Worm (Caenorhabditis elegans) whole organism, early embryonic: ENCODE results near the gene spp-24.

Experiments used
- B0310.2 ChIP-seq: sonication (generic microtip); optimal IDR thresholded peaks from 2 replicates; lab custom pipeline; 2016; ENCODE audit warnings: mild to moderate bottlenecking, missing genetic modification characterization, missing compliant biosample characterization
- F13C5.2 ChIP-seq: sonication (generic microtip); optimal IDR thresholded peaks from 2 replicates; lab custom pipeline; 2017; ENCODE audit warnings: mild to moderate bottlenecking, missing genetic modification characterization, inconsistent platforms, missing compliant biosample characterization
- aly-1 ChIP-seq: sonication (generic microtip); optimal IDR thresholded peaks from 2 replicates; lab custom pipeline; 2016; ENCODE audit warnings: missing genetic modification characterization, missing compliant biosample characterization
- ama-1 ChIP-seq: fragments of 150-350 bp; optimal IDR thresholded peaks from 2 replicates; lab custom pipeline; 2014
- ceh-13 ChIP-seq: fragments of 200-800 bp; sonication (Bioruptor generic); optimal IDR thresholded peaks from 2 replicates; lab custom pipeline; 2018; ENCODE audit warnings: mild to moderate bottlenecking, missing genetic modification characterization, missing compliant biosample characterization
- ceh-36 ChIP-seq: sonication (generic microtip); optimal IDR thresholded peaks from 2 replicates; lab custom pipeline; 2016; ENCODE audit warnings: missing genetic modification characterization, inconsistent platforms, missing compliant biosample characterization
- ets-7 ChIP-seq: sonication (generic microtip); optimal IDR thresholded peaks from 2 replicates; lab custom pipeline; 2016; ENCODE audit warnings: missing genotype, missing genetic modification characterization, missing compliant biosample characterization
- flt-1 ChIP-seq: fragments of 200-800 bp; sonication (Bioruptor generic); IDR thresholded peaks from 2 replicates; pipeline ENCODE4 v1.3.6; 2022; ENCODE audit warnings: missing genetic modification characterization, missing compliant biosample characterization
- hmbx-1 ChIP-seq: sonication (generic microtip); optimal IDR thresholded peaks from 2 replicates; lab custom pipeline; 2016; ENCODE audit warnings: mild to moderate bottlenecking, missing genetic modification characterization, missing compliant biosample characterization
- hmg-4 ChIP-seq: fragments of 200-800 bp; sonication (Bioruptor generic); optimal IDR thresholded peaks from 2 replicates; lab custom pipeline; 2018; ENCODE audit warnings: mild to moderate bottlenecking, missing genetic modification characterization, missing compliant biosample characterization
- hnd-1 ChIP-seq: sonication (generic microtip); optimal IDR thresholded peaks from 2 replicates; lab custom pipeline; 2016; ENCODE audit warnings: missing genetic modification characterization, missing compliant biosample characterization
- pes-1 ChIP-seq: fragments of 200-800 bp; sonication (Bioruptor generic); IDR thresholded peaks from 2 replicates; pipeline ENCODE4 v1.3.6; 2022; ENCODE audit warnings: missing genetic modification reagents, missing genetic modification characterization, missing compliant biosample characterization
- scrt-1 ChIP-seq: fragments of 200-800 bp; sonication (Bioruptor generic); IDR thresholded peaks from 2 replicates; pipeline ENCODE4 v1.3.6; 2022; ENCODE audit warnings: missing genetic modification characterization, missing compliant biosample characterization
- sea-1 ChIP-seq: fragments of 200-800 bp; sonication (Bioruptor generic); conservative IDR thresholded peaks from 2 replicates; pipeline ENCODE4 v1.3.6; 2022; ENCODE audit warnings: missing genetic modification characterization, missing compliant biosample characterization
- tbx-11 ChIP-seq: fragments of 200-800 bp; sonication (Bioruptor generic); IDR thresholded peaks from 2 replicates; pipeline ENCODE4 v1.3.6; 2022; ENCODE audit warnings: missing genetic modification characterization, missing compliant biosample characterization
- tbx-37 ChIP-seq: fragments of 200-800 bp; sonication (Bioruptor generic); conservative IDR thresholded peaks from 2 replicates; pipeline ENCODE4 v1.3.6; 2022; ENCODE audit warnings: missing genetic modification reagents, missing genetic modification characterization, missing compliant biosample characterization
- tra-4 ChIP-seq: sonication (generic microtip); optimal IDR thresholded peaks from 2 replicates; lab custom pipeline; 2017; ENCODE audit warnings: missing genetic modification characterization, missing compliant biosample characterization

The spp-24 gene

DNA sequence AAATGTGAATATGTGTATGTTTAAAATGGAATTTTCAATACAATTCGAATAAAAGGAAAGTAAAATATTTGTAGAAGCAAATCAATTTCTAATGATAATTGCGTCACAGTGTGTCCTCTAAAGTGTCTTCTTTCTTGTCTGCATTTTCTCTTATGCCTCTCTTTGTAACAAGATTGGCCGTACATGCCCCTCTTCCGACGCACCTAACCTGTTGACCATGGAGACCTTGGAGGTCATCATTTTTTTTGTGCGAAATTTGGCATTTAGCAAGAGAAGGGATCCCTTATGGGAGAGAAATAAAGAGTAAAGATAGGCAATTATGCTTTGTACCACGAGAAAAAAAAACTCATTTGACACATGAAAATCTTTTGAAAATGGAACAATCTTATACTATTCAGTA, 11.1 kb downstream of the spp-24 start, which contains the start of gene F23F1.4:
TSS of gene F23F1.4 (minus strand) at position 141 of the 400 bp plus-strand sequence.
- TF ChIP-seq hmbx-1 (tag; lab: Kevin White, UChicago) (no peak), ceh-13 (no peak), scrt-1 (GFP tag; lab: Robert Waterston, UW) (no peak), tra-4 (no peak), sea-1 (GFP tag; lab: Robert Waterston, UW) (no peak), F13C5.2 (tag; lab: Kevin White, UChicago) (no peak), ceh-36 (no peak), B0310.2 (tag; lab: Kevin White, UChicago) (no peak), hnd-1 (no peak)

ce11 chrII:24559-24998, 14.8 kb downstream of the spp-24 start, which contains the start of gene enee-1:
Gene enee-1, plus strand, starts transcription at chrII:24666.
- no peak for TF ChIP-seq ets-7 (tag; lab: Kevin White, UChicago)
- TF ChIP-seq F13C5.2 (tag; lab: Kevin White, UChicago): peak; percentile 26

- TF ChIP-seq flt-1 (GFP tag; lab: Robert Waterston, UW) (no peak), hmbx-1 (tag; lab: Kevin White, UChicago) (no peak), tbx-11 (no peak), ets-7 (tag; lab: Kevin White, UChicago) (no peak), ama-1 (lab: Kevin White, UChicago) (no peak), scrt-1 (GFP tag; lab: Robert Waterston, UW) (no peak), ceh-13 (no peak), sea-1 (GFP tag; lab: Robert Waterston, UW) (no peak), F13C5.2 (tag; lab: Kevin White, UChicago) (no peak), hnd-1 (no peak), tbx-37 (no peak)
These were observed 15.6 kb downstream of the spp-24 start for ce11 chrII:23739-24138.

ce11 chrII:23025-23424, 16.3 kb downstream of the spp-24 start, which contains the start of gene sqt-2:
Gene sqt-2, plus strand, starts transcription at chrII:23325.
- TF ChIP-seq aly-1 (tag; lab: Kevin White, UChicago) (no peak), ceh-13 (no peak), flt-1 (GFP tag; lab: Robert Waterston, UW) (no peak), tra-4 (no peak), ama-1 (lab: Kevin White, UChicago) (no peak), F13C5.2 (tag; lab: Kevin White, UChicago) (no peak), tbx-37 (no peak), hnd-1 (no peak), ceh-36 (no peak), B0310.2 (tag; lab: Kevin White, UChicago) (no peak), sea-1 (GFP tag; lab: Robert Waterston, UW) (no peak), pes-1 (no peak), hmbx-1 (tag; lab: Kevin White, UChicago) (no peak), scrt-1 (GFP tag; lab: Robert Waterston, UW) (no peak), tbx-11 (no peak), hmg-4 (no peak), ets-7 (tag; lab: Kevin White, UChicago) (no peak)

DNA sequence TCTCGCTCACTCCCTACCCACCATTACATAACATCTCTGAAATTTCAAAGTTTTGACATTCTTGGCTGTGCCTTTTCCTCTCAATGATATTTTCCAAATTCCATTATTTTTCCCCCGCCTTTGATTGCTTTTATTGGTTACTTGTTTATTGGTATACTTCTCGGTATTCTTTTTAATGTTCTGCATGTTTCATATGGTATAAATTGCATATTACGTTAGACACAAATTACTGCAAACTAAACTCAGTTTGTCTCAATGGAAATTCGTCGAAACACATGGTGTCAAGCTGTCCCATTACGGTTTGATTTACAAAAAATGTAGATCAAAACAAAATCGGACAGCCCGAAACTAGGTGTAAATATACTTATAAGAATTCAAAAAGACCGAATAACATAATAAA, 17.4 kb downstream of the spp-24 start:
- TF ChIP-seq pes-1 (no peak), ets-7 (tag; lab: Kevin White, UChicago) (no peak), ceh-36 (no peak), sea-1 (GFP tag; lab: Robert Waterston, UW) (no peak), tra-4 (no peak), aly-1 (tag; lab: Kevin White, UChicago) (no peak), scrt-1 (GFP tag; lab: Robert Waterston, UW) (no peak), hnd-1 (no peak), hmbx-1 (tag; lab: Kevin White, UChicago) (no peak), tbx-37 (no peak), flt-1 (GFP tag; lab: Robert Waterston, UW) (no peak), hmg-4 (no peak), tbx-11 (no peak)

DNA sequence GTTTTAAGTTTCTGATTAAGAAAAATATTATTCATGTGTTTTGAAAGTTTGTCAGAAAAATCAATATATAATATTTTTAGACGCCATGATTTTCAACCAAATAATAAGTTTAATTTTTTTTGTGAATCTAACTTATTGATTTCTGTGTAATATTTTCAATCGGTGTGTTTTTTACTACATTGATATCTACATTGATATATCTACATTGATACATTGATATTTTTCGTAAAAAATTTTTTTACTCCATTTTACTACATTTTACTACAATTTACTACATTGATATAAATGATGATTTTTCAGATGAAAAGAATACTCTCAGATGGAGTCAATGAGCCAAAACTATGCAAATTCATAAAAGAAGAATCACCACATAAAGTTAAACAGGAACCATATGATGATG, 20.1 kb downstream of the spp-24 start, which contains the start of gene gmeb-1:
TSS of gene gmeb-1 (plus strand) at position 301 of the 400 bp plus-strand sequence.
- no peak for TF ChIP-seq tbx-37
- no peak for TF ChIP-seq tbx-11
- TF ChIP-seq ceh-13: no peak
- TF ChIP-seq pes-1: no peak
- TF ChIP-seq hnd-1: no peak
- no peak for TF ChIP-seq ama-1 (lab: Kevin White, UChicago)

ce11 chrII:18787-19186, 20.6 kb downstream of the spp-24 start:
- TF ChIP-seq tbx-11 (peak; percentile 20; the same call in 1 of the 2 replicates), hmg-4 (peak; percentile 83), flt-1 (GFP tag; lab: Robert Waterston, UW) (no peak), sea-1 (GFP tag; lab: Robert Waterston, UW) (peak; percentile 49; the same call in 1 of the 2 replicates), F13C5.2 (tag; lab: Kevin White, UChicago) (peak; percentile 56)

ce11 chrII:12685-13084, 26.7 kb downstream of the spp-24 start, which contains the start of gene best-3:
Gene best-3, plus strand, starts transcription at chrII:12985.
- TF ChIP-seq pes-1 (no peak), hmbx-1 (tag; lab: Kevin White, UChicago) (no peak), ama-1 (lab: Kevin White, UChicago) (no peak), flt-1 (GFP tag; lab: Robert Waterston, UW) (no peak), tbx-37 (no peak), ceh-36 (no peak), hnd-1 (no peak), ets-7 (tag; lab: Kevin White, UChicago) (no peak), sea-1 (GFP tag; lab: Robert Waterston, UW) (no peak), F13C5.2 (tag; lab: Kevin White, UChicago) (no peak), ceh-13 (no peak), aly-1 (tag; lab: Kevin White, UChicago) (no peak), tra-4 (no peak), tbx-11 (no peak), hmg-4 (no peak)
